Fruit fly (Drosophila melanogaster) whole organism, wandering third instar larva: ENCODE data around the gene CG5890.

ENCODE experiments used
- Hnf4 ChIP-seq: fragments of 200-800 bp; sonication (Bioruptor generic); optimal IDR thresholded peaks from 2 replicates; lab custom pipeline; 2016; ENCODE audit warnings: missing biosample characterization, mild to moderate bottlenecking, missing genetic modification characterization
- Mio ChIP-seq: sonication (Bioruptor generic); optimal IDR thresholded peaks from 2 replicates; lab custom pipeline; 2016; ENCODE audit warnings: missing biosample characterization, missing genetic modification characterization
- Myc ChIP-seq: fragments of >200 bp; optimal IDR thresholded peaks from 2 replicates; lab custom pipeline; 2017
- dmrt93B ChIP-seq: fragments of 200-800 bp; sonication (Bioruptor generic); optimal IDR thresholded peaks from 2 replicates; lab custom pipeline; 2018; ENCODE audit warnings: missing biosample characterization, mild to moderate bottlenecking, missing genetic modification characterization
- h ChIP-seq: fragments of 200-800 bp; sonication (Bioruptor generic); optimal IDR thresholded peaks from 3 replicates; lab custom pipeline; 2016; ENCODE audit warnings: missing biosample characterization, mild to moderate bottlenecking, missing genetic modification characterization
- psq ChIP-seq: fragments of 200-800 bp; sonication (Bioruptor generic); optimal IDR thresholded peaks from 3 replicates; lab custom pipeline; 2017; ENCODE audit warnings: missing biosample characterization, mild to moderate bottlenecking, missing genetic modification characterization, moderate library complexity
- rgr ChIP-seq: fragments of 200-800 bp; sonication (Bioruptor generic); optimal IDR thresholded peaks from 3 replicates; lab custom pipeline; 2016; ENCODE audit warnings: missing biosample characterization, mild to moderate bottlenecking, missing genetic modification characterization
- usp ChIP-seq: fragments of >200 bp; optimal IDR thresholded peaks from 2 replicates; lab custom pipeline; 2017; ENCODE audit warnings: missing biosample characterization, missing genetic modification characterization
- woc ChIP-seq: sonication (Bioruptor generic); optimal IDR thresholded peaks from 2 replicates; lab custom pipeline; 2016; ENCODE audit warnings: missing biosample characterization, mild to moderate bottlenecking, missing genetic modification characterization

dm6 chr3R:25899690-25900089 is 43.7 kb downstream of the CG5890 start, which contains the start of gene CG31091:
- no peak for TF ChIP-seq Hnf4 (GFP tag; lab: Kevin White, UChicago)
- TF ChIP-seq usp: no peak
- no peak for TF ChIP-seq h (GFP tag; lab: Kevin White, UChicago)
- no peak for TF ChIP-seq dmrt93B (GFP tag; lab: Kevin White, UChicago)
- no peak for TF ChIP-seq Mio
- TF ChIP-seq rgr (GFP tag; lab: Kevin White, UChicago): no peak
- TF ChIP-seq psq (GFP tag; lab: Kevin White, UChicago): no peak
- no peak for TF ChIP-seq woc (GFP tag; lab: Kevin White, UChicago)
- TF ChIP-seq Myc (lab: Kevin White, UChicago): no peak
